Worm (Caenorhabditis elegans): ENCODE data around the gene fbxb-119.

ce11 chrV:18344194-18344593, 25.8 kb downstream of the fbxb-119 start:
- TF ChIP-seq T20F7.1 (GFP tag; optimal IDR thresholded peaks at IDR 0.05) (no peak), zip-2 (tag; optimal IDR thresholded peaks at IDR 0.05) (no peak), nhr-77 (tag; optimal IDR thresholded peaks at IDR 0.05) (no peak), vab-7 (GFP tag; IDR thresholded peaks at IDR 0.05) (no peak), lsy-2 (tag; optimal IDR thresholded peaks at IDR 0.05) (no peak), madf-5 (GFP tag; IDR thresholded peaks at IDR 0.05) (no peak), F49E8.2 (tag; optimal IDR thresholded peaks at IDR 0.05; ENCODE audit: borderline replicate concordance) (no peak), snpc-4 (tag; optimal IDR thresholded peaks at IDR 0.05) (no peak), unc-130 (GFP tag; optimal IDR thresholded peaks at IDR 0.05) (no peak), ama-1 (optimal IDR thresholded peaks at IDR 0.05) (no peak), gei-8 (GFP tag; optimal IDR thresholded peaks at IDR 0.05) (no peak), zag-1 (tag; optimal IDR thresholded peaks at IDR 0.05) (no peak), unc-39 (tag; optimal IDR thresholded peaks at IDR 0.05) (no peak)
